Worm (Caenorhabditis elegans) whole organism, midembryonic: Measurements from ENCODE around the gene T19A5.3.

Experiments
- T22C8.4 ChIP-seq: fragments of 200-800 bp; sonication (Bioruptor generic); IDR thresholded peaks from 2 replicates; pipeline ENCODE4 v1.3.6; 2022; ENCODE audit warnings: missing genetic modification characterization, missing compliant biosample characterization
- cog-1 ChIP-seq: sonication (generic microtip); optimal IDR thresholded peaks from 2 replicates; lab custom pipeline; 2016; ENCODE audit warnings: missing genetic modification characterization, missing compliant biosample characterization
- flt-1 ChIP-seq: fragments of 200-800 bp; sonication (Bioruptor generic); IDR thresholded peaks from 2 replicates; pipeline ENCODE4 v1.3.6; 2022; ENCODE audit warnings: missing genetic modification characterization, missing compliant biosample characterization
- klf-2 ChIP-seq: fragments of 200-800 bp; sonication (Bioruptor generic); conservative IDR thresholded peaks from 2 replicates; pipeline ENCODE4 v1.3.6; 2022; ENCODE audit warnings: missing genetic modification reagents, missing genetic modification characterization, missing compliant biosample characterization
- med-1 ChIP-seq: sonication (generic microtip); optimal IDR thresholded peaks from 2 replicates; lab custom pipeline; 2017; ENCODE audit warnings: missing genetic modification characterization, mild to moderate bottlenecking, missing compliant biosample characterization, antibody characterized with exemption, missing genetic modification reagents; ENCODE audit not compliant: insufficient read depth
- ref-1 ChIP-seq: fragments of 200-800 bp; sonication (Bioruptor generic); conservative IDR thresholded peaks from 2 replicates; pipeline ENCODE4 v1.3.6; 2022; ENCODE audit warnings: missing genetic modification reagents, missing genetic modification characterization, missing compliant biosample characterization
- tab-1 ChIP-seq: fragments of 200-800 bp; sonication (Bioruptor generic); IDR thresholded peaks from 2 replicates; pipeline ENCODE4 v1.3.6; 2022; ENCODE audit warnings: missing genetic modification characterization, missing compliant biosample characterization
- ztf-23 ChIP-seq: fragments of 200-800 bp; sonication (Bioruptor generic); IDR thresholded peaks from 2 replicates; pipeline ENCODE4 v1.3.6; 2022; ENCODE audit warnings: missing genetic modification reagents, missing genetic modification characterization, missing compliant biosample characterization
- ztf-29 ChIP-seq: fragments of 200-800 bp; sonication (Bioruptor generic); IDR thresholded peaks from 2 replicates; pipeline ENCODE4 v1.3.6; 2022; ENCODE audit warnings: missing genetic modification reagents, missing genetic modification characterization, missing compliant biosample characterization

T19A5.3 gene

DNA sequence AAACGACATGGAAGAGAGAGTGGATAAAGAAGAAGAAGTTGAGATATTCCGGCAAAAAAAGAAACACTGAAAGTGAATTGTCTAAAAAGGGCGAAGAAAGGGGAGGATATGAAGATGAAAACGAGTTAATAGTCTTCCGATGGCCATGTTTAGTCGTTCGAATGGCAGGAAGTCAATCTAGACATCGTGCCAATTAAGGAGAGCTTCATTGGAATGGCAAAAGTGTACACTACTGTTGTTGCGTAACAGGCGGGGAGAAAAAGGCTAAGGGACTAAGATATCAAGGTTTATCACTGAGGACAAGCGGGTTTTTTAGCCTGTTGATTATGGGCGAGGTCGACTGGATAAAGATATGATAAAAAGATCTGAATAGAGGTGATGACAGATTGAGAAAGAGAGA is 2.3 kb upstream of the T19A5.3 start:
- TF ChIP-seq T22C8.4 (GFP tag; lab: Robert Waterston, UW), result no peak

DNA sequence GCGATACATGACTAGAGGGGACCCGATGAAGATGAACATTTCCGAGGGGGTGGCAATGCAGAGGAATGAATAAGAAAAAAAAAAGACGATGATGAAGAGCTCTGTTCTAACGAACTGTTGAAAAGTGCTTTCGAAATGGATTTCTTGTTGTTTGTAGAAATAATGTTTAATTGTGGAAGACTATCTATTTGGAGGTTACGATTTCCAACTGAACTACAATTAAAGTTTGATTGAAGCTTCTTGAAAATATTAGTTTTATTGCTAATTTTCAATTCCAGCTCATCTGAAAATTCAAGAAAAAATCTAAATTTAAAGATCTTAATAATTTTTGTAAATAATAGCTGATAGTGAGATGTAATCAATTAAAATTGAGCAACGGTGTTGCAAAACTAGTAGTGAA is 618 bp upstream of the T19A5.3 start:
- TF ChIP-seq T22C8.4 (GFP tag; lab: Robert Waterston, UW) (no peak), ztf-29 (GFP tag; lab: Robert Waterston, UW) (no peak), med-1 (GFP tag; lab: Kevin White, UChicago) (no peak), tab-1 (GFP tag; lab: Robert Waterston, UW) (no peak), cog-1 (tag; lab: Kevin White, UChicago) (no peak), ztf-23 (GFP tag; lab: Robert Waterston, UW) (no peak), flt-1 (no peak), ref-1 (GFP tag; lab: Robert Waterston, UW) (no peak), klf-2 (GFP tag; lab: Robert Waterston, UW) (no peak)

- no peak for TF ChIP-seq T22C8.4 (GFP tag; lab: Robert Waterston, UW)
- TF ChIP-seq flt-1, result no peak
- TF ChIP-seq cog-1 (tag; lab: Kevin White, UChicago), result no peak
- no peak for TF ChIP-seq klf-2 (GFP tag; lab: Robert Waterston, UW)
- no peak for TF ChIP-seq ztf-23 (GFP tag; lab: Robert Waterston, UW)
- TF ChIP-seq tab-1 (GFP tag; lab: Robert Waterston, UW), result no peak
- no peak for TF ChIP-seq ref-1 (GFP tag; lab: Robert Waterston, UW)
- TF ChIP-seq med-1 (GFP tag; lab: Kevin White, UChicago), result no peak
- no peak for TF ChIP-seq ztf-29 (GFP tag; lab: Robert Waterston, UW)
Observed at ce11 chrV:8942437-8942978, 1.4 kb downstream of the T19A5.3 start.

DNA sequence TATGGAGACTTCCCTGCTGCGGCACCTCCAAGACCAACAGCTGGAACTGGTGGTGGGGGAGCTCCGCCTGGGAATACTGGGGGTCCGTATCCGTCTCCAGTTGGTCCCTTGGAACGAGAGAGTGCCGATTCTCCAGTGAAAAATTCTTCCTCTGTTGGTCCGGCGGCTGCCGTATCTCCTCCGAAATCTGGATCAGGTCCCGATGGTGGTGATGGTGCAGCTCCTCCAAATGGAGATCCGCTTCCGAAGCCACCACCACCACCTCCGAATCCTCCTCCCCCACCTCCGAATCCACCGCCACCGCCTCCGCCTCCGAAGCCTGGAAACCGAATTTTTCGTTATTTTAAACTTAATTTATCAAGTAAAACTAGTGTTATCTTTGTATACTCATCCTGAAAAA is 3.4 kb downstream of the T19A5.3 start:
- TF ChIP-seq ref-1 (GFP tag; lab: Robert Waterston, UW) (no peak), tab-1 (GFP tag; lab: Robert Waterston, UW) (no peak), T22C8.4 (GFP tag; lab: Robert Waterston, UW) (no peak), med-1 (GFP tag; lab: Kevin White, UChicago) (no peak), ztf-23 (GFP tag; lab: Robert Waterston, UW) (no peak), klf-2 (GFP tag; lab: Robert Waterston, UW) (no peak), ztf-29 (GFP tag; lab: Robert Waterston, UW) (no peak), cog-1 (tag; lab: Kevin White, UChicago) (no peak), flt-1 (no peak)

DNA sequence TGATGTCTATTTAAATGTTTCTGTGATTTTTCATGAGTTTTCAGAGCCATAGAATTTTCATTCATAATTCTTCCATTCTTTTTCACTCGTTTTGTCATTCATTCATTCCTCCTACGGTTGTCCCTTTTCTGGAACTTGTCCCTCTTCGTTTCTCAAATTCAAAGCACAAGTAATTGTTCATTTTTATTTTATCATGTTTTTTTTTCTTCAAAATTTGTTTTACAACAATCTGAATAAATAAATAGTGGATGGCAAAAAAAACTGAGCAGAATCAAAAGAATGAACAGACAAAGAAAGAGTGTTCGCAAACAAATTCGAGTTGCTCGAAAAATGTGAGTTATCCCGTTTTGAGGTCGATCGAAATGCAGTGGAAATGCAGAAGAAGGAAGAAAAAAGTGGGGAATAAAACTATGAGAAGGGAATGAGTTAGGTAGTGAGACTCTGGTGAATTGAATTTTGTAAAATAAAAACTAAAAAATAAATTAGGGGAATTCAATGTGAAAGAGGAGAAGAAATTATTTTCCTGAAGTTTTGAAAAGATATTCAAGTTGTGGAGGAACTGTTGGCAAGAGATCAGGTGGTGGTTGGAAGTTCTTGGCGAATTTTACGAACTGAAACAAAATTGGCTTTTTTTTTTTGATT is 4.3 kb downstream of the T19A5.3 start:
- TF ChIP-seq T22C8.4 (GFP tag; lab: Robert Waterston, UW) (no peak), cog-1 (tag; lab: Kevin White, UChicago) (no peak), flt-1 (no peak), tab-1 (GFP tag; lab: Robert Waterston, UW) (no peak), klf-2 (GFP tag; lab: Robert Waterston, UW) (no peak), med-1 (GFP tag; lab: Kevin White, UChicago) (no peak), ztf-29 (GFP tag; lab: Robert Waterston, UW) (no peak), ref-1 (GFP tag; lab: Robert Waterston, UW) (no peak), ztf-23 (GFP tag; lab: Robert Waterston, UW) (no peak)

ce11 chrV:8938943-8939342 is 4.9 kb downstream of the T19A5.3 start:
- TF ChIP-seq ztf-29 (GFP tag; lab: Robert Waterston, UW), result no peak
- TF ChIP-seq med-1 (GFP tag; lab: Kevin White, UChicago), result no peak
- no peak for TF ChIP-seq ref-1 (GFP tag; lab: Robert Waterston, UW)
- TF ChIP-seq klf-2 (GFP tag; lab: Robert Waterston, UW), result no peak
- no peak for TF ChIP-seq cog-1 (tag; lab: Kevin White, UChicago)
- TF ChIP-seq T22C8.4 (GFP tag; lab: Robert Waterston, UW), result no peak
- TF ChIP-seq flt-1, result no peak
- no peak for TF ChIP-seq tab-1 (GFP tag; lab: Robert Waterston, UW)
- TF ChIP-seq ztf-23 (GFP tag; lab: Robert Waterston, UW), result no peak

ce11 chrV:8938445-8938844 is 5.4 kb downstream of the T19A5.3 start:
- TF ChIP-seq med-1 (GFP tag; lab: Kevin White, UChicago) (no peak), ztf-23 (GFP tag; lab: Robert Waterston, UW) (no peak), flt-1 (no peak), klf-2 (GFP tag; lab: Robert Waterston, UW) (no peak), ref-1 (GFP tag; lab: Robert Waterston, UW) (no peak), cog-1 (tag; lab: Kevin White, UChicago) (no peak), tab-1 (GFP tag; lab: Robert Waterston, UW) (no peak), T22C8.4 (GFP tag; lab: Robert Waterston, UW) (no peak), ztf-29 (GFP tag; lab: Robert Waterston, UW) (no peak)

ce11 chrV:8937476-8938249 is 6.2 kb downstream of the T19A5.3 start:
- no peak for TF ChIP-seq med-1 (GFP tag; lab: Kevin White, UChicago)
- TF ChIP-seq tab-1 (GFP tag; lab: Robert Waterston, UW), result no peak
- TF ChIP-seq ztf-23 (GFP tag; lab: Robert Waterston, UW), result no peak
- TF ChIP-seq ref-1 (GFP tag; lab: Robert Waterston, UW), result no peak
- TF ChIP-seq klf-2 (GFP tag; lab: Robert Waterston, UW), result no peak
- TF ChIP-seq cog-1 (tag; lab: Kevin White, UChicago), result no peak
- no peak for TF ChIP-seq flt-1
- no peak for TF ChIP-seq ztf-29 (GFP tag; lab: Robert Waterston, UW)
- no peak for TF ChIP-seq T22C8.4 (GFP tag; lab: Robert Waterston, UW)
